ENCODE assay signal across 2 worm cellular contexts in the genomic region with DNA sequence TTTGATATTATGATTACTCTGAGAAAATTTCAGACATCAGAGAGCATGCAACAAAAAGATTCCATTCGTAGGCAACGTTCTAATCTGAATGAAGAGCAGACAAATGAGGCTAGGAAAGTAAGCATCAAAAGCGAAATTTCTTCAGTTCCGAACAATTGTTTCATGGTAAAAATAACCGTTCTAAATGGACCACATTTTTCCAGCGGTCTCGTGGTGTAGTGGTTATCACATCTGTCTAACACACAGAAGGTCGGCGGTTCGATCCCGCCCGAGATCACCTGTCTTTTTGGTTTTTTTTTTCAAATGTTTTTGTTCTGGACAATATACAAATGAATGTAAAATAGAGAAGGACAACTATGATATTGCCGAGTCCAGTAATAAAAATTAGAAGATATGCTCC.
TF ChIP-seq lines count a peak whose summit lies in the region.

A gene (plus strand): TSS at position 34 of the 400 bp plus-strand sequence.

TF ChIP-seq in whole organism, L4 larva, 104 proteins besides CTCF, POLR2A, EP300 and RAD21 (continues in another document):
- TF ChIP-seq aha-1 (tag; lab: Kevin White, UChicago), result peak; percentile 70
- TF ChIP-seq fkh-10 (GFP tag; optimal IDR thresholded peaks at IDR 0.05; lab: Kevin White, UChicago), result no peak
- no peak for TF ChIP-seq unc-130 (GFP tag; optimal IDR thresholded peaks at IDR 0.05; lab: Kevin White, UChicago)
- peak; percentile 11; the same call in 1 of the 2 replicates for TF ChIP-seq pha-4 (GFP tag; IDR thresholded peaks at IDR 0.05; lab: Robert Waterston, UW)
- no peak for TF ChIP-seq pha-4 (tag; optimal IDR thresholded peaks at IDR 0.05; lab: Kevin White, UChicago)
- TF ChIP-seq nhr-25 (tag; optimal IDR thresholded peaks at IDR 0.05; lab: Kevin White, UChicago; ENCODE audit: borderline replicate concordance, insufficient read depth), result no peak
- TF ChIP-seq F49E8.2 (tag; optimal IDR thresholded peaks at IDR 0.05; lab: Kevin White, UChicago; ENCODE audit: borderline replicate concordance), result no peak
- no peak for TF ChIP-seq Y5F2A.4 (GFP tag; optimal IDR thresholded peaks at IDR 0.05; lab: Kevin White, UChicago)
- no peak for TF ChIP-seq ztf-7 (tag; optimal IDR thresholded peaks at IDR 0.05; lab: Kevin White, UChicago)
- no peak for TF ChIP-seq nhr-11 (tag; optimal IDR thresholded peaks at IDR 0.05; lab: Kevin White, UChicago)
- no peak for TF ChIP-seq ceh-44 (GFP tag; IDR thresholded peaks at IDR 0.05; lab: Robert Waterston, UW)
- no peak for TF ChIP-seq ceh-28 (tag; optimal IDR thresholded peaks at IDR 0.05; lab: Kevin White, UChicago)
- TF ChIP-seq dmd-9 (GFP tag; IDR thresholded peaks at IDR 0.05; lab: Robert Waterston, UW), result no peak
- TF ChIP-seq dve-1 (tag; optimal IDR thresholded peaks at IDR 0.05; lab: Kevin White, UChicago; ENCODE audit: insufficient read depth), result no peak
- no peak for TF ChIP-seq nhr-111 (GFP tag; optimal IDR thresholded peaks at IDR 0.05; lab: Kevin White, UChicago)
- TF ChIP-seq fos-1 (tag; optimal IDR thresholded peaks at IDR 0.05; lab: Kevin White, UChicago), result no peak
- TF ChIP-seq madf-5 (GFP tag; IDR thresholded peaks at IDR 0.05; lab: Robert Waterston, UW), result peak in 1 of 2 experiments; percentile 70; a peak in 1 of 4 replicates
- no peak for TF ChIP-seq nhr-237 (tag; optimal IDR thresholded peaks at IDR 0.05; lab: Kevin White, UChicago)
- TF ChIP-seq zfp-2 (tag; optimal IDR thresholded peaks at IDR 0.05; lab: Kevin White, UChicago), result no peak
- no peak for TF ChIP-seq ceh-62 (tag; optimal IDR thresholded peaks at IDR 0.05; lab: Kevin White, UChicago)
- TF ChIP-seq daf-8 (GFP tag; IDR thresholded peaks at IDR 0.05; lab: Robert Waterston, UW), result no peak
- no peak for TF ChIP-seq cey-2 (tag; optimal IDR thresholded peaks at IDR 0.05; lab: Kevin White, UChicago; ENCODE audit: borderline replicate concordance, insufficient read depth)
- 0 out of 2 replicates have a peak, but pooled peaks have one; percentile 17 for TF ChIP-seq dmd-6 (GFP tag; IDR thresholded peaks at IDR 0.05; lab: Robert Waterston, UW)
- TF ChIP-seq egl-43 (GFP tag; IDR thresholded peaks at IDR 0.05; lab: Robert Waterston, UW), result peak; percentile 24; the same call in 1 of the 2 replicates
- TF ChIP-seq hlh-30 (tag; optimal IDR thresholded peaks at IDR 0.05; lab: Kevin White, UChicago; ENCODE audit: insufficient read depth), result peak; percentile 3
- no peak for TF ChIP-seq gei-8 (GFP tag; optimal IDR thresholded peaks at IDR 0.05; lab: Kevin White, UChicago)
- TF ChIP-seq dmd-8 (GFP tag; IDR thresholded peaks at IDR 0.05; lab: Robert Waterston, UW), result no peak
- TF ChIP-seq rbr-2 (tag; optimal IDR thresholded peaks at IDR 0.05; lab: Kevin White, UChicago), result no peak
- no peak for TF ChIP-seq lin-29 (GFP tag; IDR thresholded peaks at IDR 0.05; lab: Robert Waterston, UW)
- no peak for TF ChIP-seq ces-1 (GFP tag; optimal IDR thresholded peaks at IDR 0.05; lab: Kevin White, UChicago)
- TF ChIP-seq mdl-1 (tag; optimal IDR thresholded peaks at IDR 0.05; lab: Kevin White, UChicago), result no peak
- TF ChIP-seq madf-9 (GFP tag; conservative IDR thresholded peaks at IDR 0.05; lab: Robert Waterston, UW), result 0 out of 2 replicates have a peak, but pooled peaks have one; percentile 9
- TF ChIP-seq Y75B8A.6 (GFP tag; IDR thresholded peaks at IDR 0.05; lab: Robert Waterston, UW), result no peak
- TF ChIP-seq F10B5.3 (tag; optimal IDR thresholded peaks at IDR 0.05; lab: Kevin White, UChicago), result no peak
- TF ChIP-seq ztf-11 (tag; optimal IDR thresholded peaks at IDR 0.05; lab: Kevin White, UChicago), result no peak
- no peak for TF ChIP-seq sdz-12 (GFP tag; optimal IDR thresholded peaks at IDR 0.05; lab: Kevin White, UChicago)
- TF ChIP-seq mes-2 (tag; optimal IDR thresholded peaks at IDR 0.05; lab: Kevin White, UChicago; ENCODE audit: poor library complexity, severe bottlenecking), result no peak
- no peak for TF ChIP-seq ctbp-1 (GFP tag; IDR thresholded peaks at IDR 0.05; lab: Robert Waterston, UW)
- TF ChIP-seq arid-1 (GFP tag; conservative IDR thresholded peaks at IDR 0.05; lab: Robert Waterston, UW), result no peak
- no peak for TF ChIP-seq zip-2 (tag; optimal IDR thresholded peaks at IDR 0.05; lab: Kevin White, UChicago)
- TF ChIP-seq F26F4.8 (GFP tag; conservative IDR thresholded peaks at IDR 0.05; lab: Robert Waterston, UW), result no peak
- no peak for TF ChIP-seq daf-12 (tag; optimal IDR thresholded peaks at IDR 0.05; lab: Kevin White, UChicago)

TF ChIP-seq in whole organism, young adult, 124 proteins besides CTCF, POLR2A, EP300 and RAD21:
- TF ChIP-seq ceh-27 (GFP tag; optimal IDR thresholded peaks at IDR 0.05; lab: Kevin White, UChicago), result no peak
- peak; percentile 35; the same call in 1 of the 2 replicates for TF ChIP-seq D2030.7 (GFP tag; IDR thresholded peaks at IDR 0.05; lab: Robert Waterston, UW)
- 0 out of 2 replicates have a peak, but pooled peaks have one; percentile 35 for TF ChIP-seq hmg-1.2 (GFP tag; IDR thresholded peaks at IDR 0.05; lab: Robert Waterston, UW)
- TF ChIP-seq sea-2 (GFP tag; IDR thresholded peaks at IDR 0.05; lab: Robert Waterston, UW), result no peak
- no peak for TF ChIP-seq zfh-2 (GFP tag; conservative IDR thresholded peaks at IDR 0.05; lab: Robert Waterston, UW)
- TF ChIP-seq Y56A3A.18 (GFP tag; IDR thresholded peaks at IDR 0.05; lab: Robert Waterston, UW), result 0 out of 2 replicates have a peak, but pooled peaks have one; percentile 37
- TF ChIP-seq tbp1 (GFP tag; optimal IDR thresholded peaks at IDR 0.05; lab: Kevin White, UChicago), result peak; percentile 83
- no peak for TF ChIP-seq rec-8 (tag; optimal IDR thresholded peaks at IDR 0.05; lab: Kevin White, UChicago)
- TF ChIP-seq rpc-1 (optimal IDR thresholded peaks at IDR 0.05; lab: Kevin White, UChicago), result peak; percentile 44
- TF ChIP-seq rpc-1 (tag; optimal IDR thresholded peaks at IDR 0.05; lab: Kevin White, UChicago), result no peak
- TF ChIP-seq lin-26 (GFP tag; IDR thresholded peaks at IDR 0.05; lab: Robert Waterston, UW), result 0 out of 2 replicates have a peak, but pooled peaks have one; percentile 40
